Worm (Caenorhabditis elegans): ENCODE data around the gene C44B7.5.
A peak's percentile ranks its signal among the peaks of the same experiment; 100 is the strongest.

C44B7.5 gene

DNA sequence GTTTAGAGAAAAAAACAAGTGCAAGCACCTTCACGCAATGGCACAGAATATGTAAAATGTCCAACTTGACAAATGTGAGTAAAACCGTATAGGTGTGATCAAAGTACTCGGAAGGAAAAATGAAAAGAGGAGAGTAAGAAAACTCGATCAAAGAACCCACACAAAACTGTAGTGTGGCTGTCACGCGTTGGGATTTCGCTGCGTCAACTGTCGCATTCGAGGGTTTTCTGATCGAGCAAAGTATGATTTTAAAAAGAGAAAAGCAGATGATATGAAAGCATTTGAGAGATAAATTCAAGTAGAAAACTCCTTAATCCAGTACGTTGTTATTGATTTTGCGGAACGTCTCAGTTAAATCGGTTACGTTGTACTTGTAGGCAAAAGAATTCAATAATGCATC, 19.4 kb upstream of the C44B7.5 start (continued):
- TF ChIP-seq F49E8.2 (tag; optimal IDR thresholded peaks at IDR 0.05; ENCODE audit: borderline replicate concordance) (no peak), ZK546.5 (tag; optimal IDR thresholded peaks at IDR 0.05) (no peak), lim-7 (GFP tag; IDR thresholded peaks at IDR 0.05) (no peak), ctbp-1 (GFP tag; IDR thresholded peaks at IDR 0.05) (no peak), F37D6.2 (tag; optimal IDR thresholded peaks at IDR 0.05) (no peak), T20F7.1 (GFP tag; optimal IDR thresholded peaks at IDR 0.05) (no peak), zip-2 (tag; optimal IDR thresholded peaks at IDR 0.05) (no peak), hlh-30 (tag; optimal IDR thresholded peaks at IDR 0.05; ENCODE audit: insufficient read depth) (peak; percentile 90), D1046.2 (GFP tag; IDR thresholded peaks at IDR 0.05) (no peak), cey-2 (tag; optimal IDR thresholded peaks at IDR 0.05; ENCODE audit: borderline replicate concordance, insufficient read depth) (no peak), skn-1 (tag; optimal IDR thresholded peaks at IDR 0.05) (no peak), saeg-2 (GFP tag; IDR thresholded peaks at IDR 0.05) (no peak), zfp-3 (GFP tag; conservative IDR thresholded peaks at IDR 0.05) (0 out of 2 replicates have a peak, but pooled peaks have one; percentile 41), mxl-2 (GFP tag; conservative IDR thresholded peaks at IDR 0.05) (no peak), lin-39 (tag; optimal IDR thresholded peaks at IDR 0.05) (no peak), vab-7 (GFP tag; IDR thresholded peaks at IDR 0.05) (no peak), nhr-102 (tag; optimal IDR thresholded peaks at IDR 0.05) (no peak), pha-4 (GFP tag; IDR thresholded peaks at IDR 0.05) (peak; percentile 7; the same call in 1 of the 2 replicates), pha-4 (tag; optimal IDR thresholded peaks at IDR 0.05) (no peak), hmg-1.1 (GFP tag; IDR thresholded peaks at IDR 0.05) (peak; percentile 9; the same call in 1 of the 2 replicates), dmd-6 (GFP tag; IDR thresholded peaks at IDR 0.05) (peak; percentile 59), Y75B8A.6 (GFP tag; IDR thresholded peaks at IDR 0.05) (no peak), lin-29 (GFP tag; IDR thresholded peaks at IDR 0.05) (no peak), mep-1 (tag; optimal IDR thresholded peaks at IDR 0.05) (peak; percentile 48), ceh-82 (tag; optimal IDR thresholded peaks at IDR 0.05) (no peak), nhr-28 (tag; optimal IDR thresholded peaks at IDR 0.05) (peak; percentile 96), snpc-1.2 (GFP tag; IDR thresholded peaks at IDR 0.05) (no peak), mdt-29 (GFP tag; IDR thresholded peaks at IDR 0.05) (peak; percentile 87), nhr-77 (tag; optimal IDR thresholded peaks at IDR 0.05) (peak; percentile 78), hlh-11 (tag; optimal IDR thresholded peaks at IDR 0.05) (peak; percentile 91), T26A8.4 (GFP tag; IDR thresholded peaks at IDR 0.05) (no peak; the same call in 1 of the 2 replicates), sdz-12 (GFP tag; optimal IDR thresholded peaks at IDR 0.05) (no peak), mes-2 (tag; optimal IDR thresholded peaks at IDR 0.05; ENCODE audit: poor library complexity, severe bottlenecking) (peak; percentile 30), egl-43 (GFP tag; IDR thresholded peaks at IDR 0.05) (no peak), egl-27 (tag; optimal IDR thresholded peaks at IDR 0.05) (no peak), mdl-1 (tag; optimal IDR thresholded peaks at IDR 0.05) (peak in 1 of 2 experiments; percentile 63), F10B5.3 (tag; optimal IDR thresholded peaks at IDR 0.05) (no peak), ama-1 (optimal IDR thresholded peaks at IDR 0.05) (no peak), hif-1 (tag; optimal IDR thresholded peaks at IDR 0.05) (peak in 1 of 2 experiments; percentile 13), aly-2 (tag; optimal IDR thresholded peaks at IDR 0.05) (no peak), lin-15B (tag; optimal IDR thresholded peaks at IDR 0.05) (no peak), rbr-2 (tag; optimal IDR thresholded peaks at IDR 0.05) (no peak), ceh-32 (tag; optimal IDR thresholded peaks at IDR 0.05; ENCODE audit: poor library complexity) (no peak), set-16 (GFP tag; IDR thresholded peaks at IDR 0.05) (no peak), zag-1 (tag; optimal IDR thresholded peaks at IDR 0.05) (no peak), ceh-28 (tag; optimal IDR thresholded peaks at IDR 0.05) (no peak), ces-1 (GFP tag; optimal IDR thresholded peaks at IDR 0.05) (no peak), spr-1 (tag; optimal IDR thresholded peaks at IDR 0.05) (no peak), arid-1 (GFP tag; conservative IDR thresholded peaks at IDR 0.05) (no peak), php-3 (GFP tag; IDR thresholded peaks at IDR 0.05) (0 out of 2 replicates have a peak, but pooled peaks have one; percentile 39), Y5F2A.4 (GFP tag; optimal IDR thresholded peaks at IDR 0.05) (no peak)
